Worm (Caenorhabditis elegans): ENCODE data around the gene chts-1.

DNA sequence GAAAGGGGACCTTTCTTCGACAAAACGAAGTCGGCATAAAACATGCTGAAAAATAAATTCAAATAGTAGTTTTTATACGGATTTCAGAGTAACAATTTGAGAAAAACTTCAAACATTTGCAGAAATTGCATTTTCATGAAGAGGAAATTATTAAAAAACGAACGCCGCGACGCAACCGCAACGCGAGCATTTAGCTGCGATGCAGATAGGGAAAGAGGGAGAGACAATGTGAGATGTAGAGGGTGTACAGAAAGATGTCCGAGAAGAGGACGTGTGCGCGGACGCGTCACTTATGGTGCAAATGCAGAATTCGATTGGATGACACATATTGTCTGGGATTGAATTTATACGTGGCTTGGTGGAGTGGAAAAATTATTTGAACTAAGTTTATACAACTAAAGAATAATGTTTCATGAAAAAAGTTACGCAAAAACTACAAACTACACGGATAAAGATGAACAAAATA is 44.5 kb downstream of the chts-1 start, which contains the start of gene coh-1:
- TF ChIP-seq lin-39 (tag; optimal IDR thresholded peaks at IDR 0.05): no peak
- peak; percentile 16 for TF ChIP-seq irx-1 (tag; optimal IDR thresholded peaks at IDR 0.05)
- TF ChIP-seq nhr-28 (tag; optimal IDR thresholded peaks at IDR 0.05): no peak
